Worm (Caenorhabditis elegans) whole organism, L2 larva: ENCODE measurements around the gene fbxa-44.
A peak's percentile ranks its signal among the peaks of the same experiment; 100 is the strongest.

Experiments
- C34F6.9 ChIP-seq: fragments of 150-350 bp; optimal IDR thresholded peaks from 2 replicates; lab custom pipeline; 2014; ENCODE audit warnings: missing biosample characterization, missing genetic modification characterization
- F13H6.1 ChIP-seq: sonication (generic microtip); optimal IDR thresholded peaks from 2 replicates; lab custom pipeline; 2016; ENCODE audit warnings: missing genetic modification characterization, missing compliant biosample characterization
- R02D3.7 ChIP-seq: fragments of 150-350 bp; optimal IDR thresholded peaks from 2 replicates; lab custom pipeline; 2014; ENCODE audit warnings: missing biosample characterization, missing genetic modification characterization
- ZK546.5 ChIP-seq: sonication (generic microtip); optimal IDR thresholded peaks from 2 replicates; lab custom pipeline; 2017; ENCODE audit warnings: missing biosample characterization, missing genetic modification characterization
- ama-1 ChIP-seq: fragments of 150-350 bp; optimal IDR thresholded peaks from 2 replicates; lab custom pipeline; 2018; ENCODE audit warnings: inconsistent platforms
- ceh-16 ChIP-seq: fragments of 150-350 bp; optimal IDR thresholded peaks from 2 replicates; lab custom pipeline; 2014; ENCODE audit warnings: missing biosample characterization, missing genetic modification characterization
- ceh-82 ChIP-seq: fragments of 150-350 bp; optimal IDR thresholded peaks from 2 replicates; lab custom pipeline; 2014; ENCODE audit warnings: missing biosample characterization, missing genetic modification characterization
- elt-3 ChIP-seq: sonication (generic microtip); optimal IDR thresholded peaks from 2 replicates; lab custom pipeline; 2017; ENCODE audit warnings: missing biosample characterization, missing genetic modification characterization
- fos-1 ChIP-seq: fragments of 150-350 bp; optimal IDR thresholded peaks from 2 replicates; lab custom pipeline; 2014; ENCODE audit warnings: missing biosample characterization, missing genetic modification characterization
- lin-11 ChIP-seq: fragments of 150-350 bp; sonication (generic microtip); optimal IDR thresholded peaks from 2 replicates; lab custom pipeline; 2014; ENCODE audit warnings: missing biosample characterization, missing genetic modification characterization, inconsistent platforms, mixed read lengths
- lin-39 ChIP-seq: fragments of 150-350 bp; optimal IDR thresholded peaks from 2 replicates; lab custom pipeline; 2014; ENCODE audit warnings: missing biosample characterization, missing genetic modification reagents, missing genetic modification characterization
- lsy-2 ChIP-seq, 2 experiments: fragments of 150-350 bp in 1 of 2; sonication (generic microtip) in 1 of 2; optimal IDR thresholded peaks; 2 replicates each; lab custom pipeline; 2014 to 2017; ENCODE audit warnings: missing biosample characterization in 2 of 2, missing genetic modification characterization in 2 of 2
- mab-5 ChIP-seq: fragments of 150-350 bp; optimal IDR thresholded peaks from 2 replicates; lab custom pipeline; 2014; ENCODE audit warnings: missing biosample characterization, missing genetic modification characterization
- mbf-1 ChIP-seq: sonication (generic microtip); optimal IDR thresholded peaks from 2 replicates; lab custom pipeline; 2017; ENCODE audit warnings: missing biosample characterization, missing genetic modification characterization
- mdl-1 ChIP-seq, 2 experiments: fragments of 150-350 bp in 1 of 2; sonication (generic microtip) in 1 of 2; optimal IDR thresholded peaks; 2 replicates each; lab custom pipeline; 2017; ENCODE audit warnings: missing biosample characterization in 2 of 2, missing genetic modification characterization in 2 of 2
- nhr-10 ChIP-seq: sonication (generic microtip); optimal IDR thresholded peaks from 2 replicates; lab custom pipeline; 2017; ENCODE audit warnings: missing biosample characterization, missing genetic modification characterization
- nhr-11 ChIP-seq: fragments of 150-350 bp; optimal IDR thresholded peaks from 2 replicates; lab custom pipeline; 2014; ENCODE audit warnings: missing biosample characterization, missing genetic modification characterization
- nhr-12 ChIP-seq: fragments of 150-350 bp; optimal IDR thresholded peaks from 2 replicates; lab custom pipeline; 2014; ENCODE audit warnings: missing biosample characterization, missing genetic modification characterization
- nhr-129 ChIP-seq: fragments of 150-350 bp; optimal IDR thresholded peaks from 2 replicates; lab custom pipeline; 2014; ENCODE audit warnings: missing biosample characterization, missing genetic modification characterization
- nhr-21 ChIP-seq: fragments of 150-350 bp; optimal IDR thresholded peaks from 2 replicates; lab custom pipeline; 2014; ENCODE audit warnings: missing biosample characterization, missing genetic modification characterization
- nhr-23 ChIP-seq: fragments of 150-350 bp; optimal IDR thresholded peaks from 2 replicates; lab custom pipeline; 2014; ENCODE audit warnings: missing biosample characterization, missing genetic modification reagents, missing genetic modification characterization
- nhr-25 ChIP-seq: fragments of 150-350 bp; sonication (generic microtip); optimal IDR thresholded peaks from 3 replicates; lab custom pipeline; 2014; ENCODE audit warnings: missing biosample characterization, missing genetic modification characterization
- nhr-6 ChIP-seq: fragments of 150-350 bp; optimal IDR thresholded peaks from 2 replicates; lab custom pipeline; 2014; ENCODE audit warnings: missing biosample characterization, missing genetic modification characterization
- nhr-77 ChIP-seq: fragments of 150-350 bp; optimal IDR thresholded peaks from 2 replicates; lab custom pipeline; 2014; ENCODE audit warnings: missing biosample characterization, missing genetic modification characterization
- sem-4 ChIP-seq: fragments of 150-350 bp; optimal IDR thresholded peaks from 2 replicates; lab custom pipeline; 2014; ENCODE audit warnings: missing biosample characterization, missing genetic modification reagents, missing genetic modification characterization
- skn-1 ChIP-seq: sonication (generic microtip); optimal IDR thresholded peaks from 2 replicates; lab custom pipeline; 2017; ENCODE audit warnings: missing biosample characterization, missing genetic modification characterization
- sma-9 ChIP-seq, 2 experiments: fragments of 150-350 bp in 1 of 2; sonication (generic microtip) in 1 of 2; optimal IDR thresholded peaks; 2 replicates each; lab custom pipeline; 2014 to 2016; ENCODE audit warnings: missing genetic modification characterization in 2 of 2, mild to moderate bottlenecking in 1 of 2, missing biosample characterization in 1 of 2, missing compliant biosample characterization in 1 of 2, missing genetic modification reagents in 1 of 2, moderate library complexity in 1 of 2
- snpc-4 ChIP-seq: fragments of 150-350 bp; optimal IDR thresholded peaks from 2 replicates; lab custom pipeline; 2014; ENCODE audit warnings: missing biosample characterization, missing genetic modification characterization
- unc-39 ChIP-seq: fragments of 150-350 bp; optimal IDR thresholded peaks from 2 replicates; lab custom pipeline; 2014; ENCODE audit warnings: missing biosample characterization, missing genetic modification characterization
- unc-55 ChIP-seq: fragments of 150-350 bp; sonication (generic microtip); optimal IDR thresholded peaks from 3 replicates; lab custom pipeline; 2014; ENCODE audit warnings: missing biosample characterization, missing genetic modification reagents, missing genetic modification characterization
- zag-1 ChIP-seq: fragments of 150-350 bp; optimal IDR thresholded peaks from 2 replicates; lab custom pipeline; 2014; ENCODE audit warnings: missing biosample characterization, missing genetic modification characterization
- ztf-1 ChIP-seq: fragments of 200-800 bp; sonication (Bioruptor generic); conservative IDR thresholded peaks from 2 replicates; pipeline ENCODE4 v1.3.6; 2022; ENCODE audit warnings: missing genetic modification characterization, missing compliant biosample characterization

The fbxa-44 gene

DNA sequence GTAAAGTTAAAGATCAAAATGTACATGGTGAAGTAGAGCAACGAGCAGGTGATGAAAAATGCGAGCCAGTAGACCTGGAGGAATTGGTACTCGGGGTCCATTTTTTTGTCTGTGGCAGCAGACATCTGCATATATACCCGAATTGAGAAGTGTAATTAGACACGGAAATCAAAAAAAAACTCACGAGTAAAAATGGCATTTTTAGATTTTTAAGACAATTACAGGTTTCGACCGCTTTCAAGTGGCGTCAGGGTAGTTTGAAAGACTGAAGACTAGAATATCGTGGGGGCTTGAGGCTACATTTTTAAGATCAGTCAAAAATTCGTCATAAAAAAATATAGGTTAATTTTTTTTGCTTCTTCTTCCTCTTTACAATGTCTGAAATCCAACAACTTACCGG lies 13.7 kb downstream of the fbxa-44 start, which contains the start of gene srd-68:
Gene srd-68 (minus strand): TSS at position 101 of the 400 bp plus-strand sequence.
- TF ChIP-seq C34F6.9 (tag; lab: Kevin White, UChicago) (no peak), skn-1 (tag; lab: Kevin White, UChicago) (no peak), F13H6.1 (tag; lab: Kevin White, UChicago) (no peak), nhr-23 (tag; lab: Kevin White, UChicago) (no peak), R02D3.7 (tag; lab: Kevin White, UChicago) (no peak), zag-1 (no peak), nhr-6 (tag; lab: Kevin White, UChicago) (no peak), lin-11 (tag; lab: Kevin White, UChicago) (no peak), sma-9 (GFP tag; optimal IDR thresholded peaks at IDR 0.05; lab: Kevin White, UChicago) (no peak), sma-9 (tag; optimal IDR thresholded peaks at IDR 0.05; lab: Kevin White, UChicago) (no peak), ceh-16 (tag; lab: Kevin White, UChicago) (no peak), nhr-12 (tag; lab: Kevin White, UChicago) (no peak), nhr-21 (tag; lab: Kevin White, UChicago) (no peak), lin-39 (tag; lab: Kevin White, UChicago) (no peak), mbf-1 (tag; lab: Kevin White, UChicago) (no peak), ceh-82 (tag; lab: Kevin White, UChicago) (no peak), sem-4 (no peak), ztf-1 (GFP tag; lab: Robert Waterston, UW) (no peak), elt-3 (tag; lab: Kevin White, UChicago) (no peak), nhr-11 (no peak), fos-1 (tag; lab: Kevin White, UChicago) (no peak)

DNA sequence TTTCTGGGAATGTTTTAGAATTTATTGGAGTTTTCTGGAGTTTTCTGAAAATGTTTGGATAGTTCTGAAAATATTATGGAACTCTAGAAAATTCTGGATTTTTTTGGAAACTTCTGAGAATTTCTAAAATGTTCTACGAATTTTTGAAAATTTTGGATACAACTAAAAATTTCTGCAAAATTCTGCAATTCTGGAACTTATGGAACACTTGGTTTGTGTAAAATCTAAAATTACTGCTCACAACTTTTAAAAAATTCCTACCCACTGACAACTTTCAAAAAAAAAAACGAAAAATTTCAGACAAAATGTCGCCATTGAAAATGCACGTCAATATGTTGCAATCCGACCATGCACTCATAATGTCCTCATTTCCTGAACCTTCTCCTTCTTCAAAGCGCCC lies 15.5 kb downstream of the fbxa-44 start, which contains the start of gene nhr-262:
Gene nhr-262 (plus strand): TSS at position 301 of the 400 bp plus-strand sequence.
- TF ChIP-seq mab-5 (tag; lab: Kevin White, UChicago) (no peak), snpc-4 (tag; lab: Kevin White, UChicago) (no peak), ceh-82 (tag; lab: Kevin White, UChicago) (no peak), lin-39 (tag; lab: Kevin White, UChicago) (no peak), unc-39 (tag; lab: Kevin White, UChicago) (no peak), nhr-23 (tag; lab: Kevin White, UChicago) (no peak), mbf-1 (tag; lab: Kevin White, UChicago) (no peak), fos-1 (tag; lab: Kevin White, UChicago) (no peak), ztf-1 (GFP tag; lab: Robert Waterston, UW) (no peak), sem-4 (no peak), ZK546.5 (tag; lab: Kevin White, UChicago) (no peak), ceh-16 (tag; lab: Kevin White, UChicago) (no peak), R02D3.7 (tag; lab: Kevin White, UChicago) (no peak)

DNA sequence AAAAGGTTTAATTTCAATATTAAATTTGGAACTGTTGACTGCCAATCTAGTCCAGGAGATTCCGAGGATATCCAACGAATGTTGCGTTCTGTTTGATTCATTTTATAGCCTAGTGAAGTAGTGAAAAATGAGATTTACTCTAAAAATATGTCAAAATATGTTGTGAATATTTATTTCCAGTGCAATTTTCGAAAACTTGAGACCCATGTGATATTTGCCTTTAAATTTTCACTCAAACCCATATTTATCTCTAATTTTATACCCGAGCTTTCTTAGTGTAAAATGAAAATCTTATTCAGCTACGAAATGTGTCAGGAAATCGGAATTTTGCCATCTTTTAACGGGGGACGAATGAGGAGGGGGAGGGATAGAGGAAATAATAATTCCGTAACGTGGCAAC lies 20.8 kb downstream of the fbxa-44 start, which contains the start of gene F09C6.16:
Gene F09C6.16 (minus strand): TSS at position 101 of the 400 bp plus-strand sequence.
- TF ChIP-seq ZK546.5 (tag; lab: Kevin White, UChicago) (no peak), nhr-77 (tag; lab: Kevin White, UChicago) (no peak), lin-11 (tag; lab: Kevin White, UChicago) (no peak)

DNA sequence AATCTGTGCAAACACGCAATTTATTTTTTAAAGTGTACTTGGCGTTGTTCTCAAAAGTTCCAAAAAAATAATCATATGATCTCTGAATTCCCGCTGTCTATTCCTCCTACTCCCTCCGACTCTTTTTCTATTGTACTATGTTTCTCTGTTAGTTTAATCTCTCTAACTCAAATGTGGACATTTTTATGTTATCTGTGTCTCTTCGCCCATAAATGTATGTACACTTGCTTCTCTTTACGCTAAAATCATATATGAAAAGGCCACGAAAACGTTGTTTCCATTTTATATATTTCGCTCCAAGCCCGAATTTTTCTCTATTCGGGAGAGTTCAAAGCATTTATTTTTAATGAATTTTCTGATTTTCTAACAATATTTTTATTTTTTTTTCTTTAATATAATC lies 21.8 kb downstream of the fbxa-44 start:
- no peak for TF ChIP-seq ztf-1 (GFP tag; lab: Robert Waterston, UW)
- no peak for TF ChIP-seq lsy-2 (tag; optimal IDR thresholded peaks at IDR 0.05; lab: Kevin White, UChicago)
- TF ChIP-seq nhr-25, result no peak
- peak; percentile 18 for TF ChIP-seq unc-55 (GFP tag; lab: Kevin White, UChicago)
- TF ChIP-seq nhr-129 (tag; lab: Kevin White, UChicago), result peak; percentile 6
- peak; percentile 7 for TF ChIP-seq sma-9 (GFP tag; optimal IDR thresholded peaks at IDR 0.05; lab: Kevin White, UChicago)
- no peak for TF ChIP-seq sma-9 (tag; optimal IDR thresholded peaks at IDR 0.05; lab: Kevin White, UChicago)
- TF ChIP-seq, all 48 proteins: peak for 3

DNA sequence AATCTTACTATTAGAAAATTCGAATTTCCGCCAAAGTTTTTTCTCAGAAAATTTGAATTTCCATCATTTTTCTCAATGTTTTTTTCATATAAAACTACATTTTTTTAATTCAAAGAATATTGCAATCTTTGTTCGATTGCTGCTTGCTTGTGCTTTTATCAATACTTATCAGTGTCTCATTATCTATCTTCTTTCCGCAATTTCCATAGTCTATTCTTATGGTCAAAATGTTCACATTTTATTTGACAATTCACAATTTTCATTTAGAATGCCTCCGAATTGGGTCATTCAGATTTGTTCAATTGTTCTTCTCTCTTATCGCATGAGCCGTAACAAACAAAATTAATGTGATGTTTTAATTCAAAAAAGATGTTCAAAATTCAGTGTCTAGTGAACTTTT lies 22.2 kb downstream of the fbxa-44 start:
- peak; percentile 44 for TF ChIP-seq fos-1 (tag; lab: Kevin White, UChicago)
- TF ChIP-seq mdl-1 (tag; optimal IDR thresholded peaks at IDR 0.05; lab: Kevin White, UChicago), result no peak
- TF ChIP-seq nhr-10 (tag; lab: Kevin White, UChicago), result no peak
- no peak for TF ChIP-seq ceh-16 (tag; lab: Kevin White, UChicago)
- TF ChIP-seq nhr-11, result no peak
- no peak for TF ChIP-seq ama-1
- TF ChIP-seq nhr-21 (tag; lab: Kevin White, UChicago), result no peak
- TF ChIP-seq, all 48 proteins: peak for 1
